Fruit fly (Drosophila melanogaster) whole organism, embryonic: ENCODE results near the gene tws.

Experiments
- CG3163 ChIP-seq: fragments of 200-800 bp; sonication (Bioruptor generic); optimal IDR thresholded peaks from 3 replicates; lab custom pipeline; 2016; ENCODE audit warnings: missing biosample characterization, missing genetic modification characterization
- Dad ChIP-seq: fragments of 200-800 bp; sonication (Bioruptor generic); optimal IDR thresholded peaks from 3 replicates; lab custom pipeline; 2016; ENCODE audit warnings: missing biosample characterization, missing genetic modification characterization
- ab ChIP-seq: fragments of 200-800 bp; sonication (Bioruptor generic); optimal IDR thresholded peaks from 2 replicates; lab custom pipeline; 2016; ENCODE audit warnings: missing biosample characterization, missing genetic modification characterization
- ara ChIP-seq: fragments of 200-800 bp; sonication (Bioruptor generic); IDR thresholded peaks from 2 replicates; pipeline ENCODE4 v1.3.6; 2022; ENCODE audit warnings: missing biosample characterization, missing genetic modification characterization
- usp ChIP-seq: fragments of >200 bp; optimal IDR thresholded peaks from 2 replicates; lab custom pipeline; 2017; ENCODE audit warnings: missing biosample characterization, missing genetic modification characterization

DNA sequence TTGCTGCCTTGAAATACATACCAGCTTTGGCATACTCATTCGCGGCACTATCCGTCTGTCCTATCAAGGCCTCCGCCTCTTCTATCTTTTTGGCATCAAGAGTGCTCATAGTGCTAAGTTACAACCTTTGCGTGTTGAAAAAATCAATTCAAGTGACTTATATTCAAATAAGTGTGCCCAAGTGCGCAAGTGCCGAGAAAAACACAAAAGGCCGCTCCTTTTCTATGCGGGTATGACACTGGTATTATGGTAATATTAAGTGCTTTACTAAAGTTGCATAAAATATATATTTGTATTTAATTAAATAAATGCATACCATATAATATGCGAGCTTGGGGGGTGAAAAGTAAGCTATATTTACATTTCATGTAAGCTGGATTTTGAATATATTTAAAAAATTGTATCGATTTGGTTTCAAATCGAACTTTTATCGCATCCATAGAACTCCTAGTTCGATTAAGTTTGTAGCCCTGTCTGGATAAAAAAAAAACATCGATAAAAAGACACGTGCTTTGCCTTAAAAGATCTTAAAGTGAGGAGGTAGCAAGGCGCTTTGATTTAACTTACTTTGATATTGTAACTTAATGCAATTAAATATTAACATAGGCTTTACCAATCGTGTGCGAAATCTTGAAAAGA, 18.2 kb downstream of the tws start, which contains the start of the genes gammaSnap2 and ATPsynepsilonL:
- no peak for TF ChIP-seq usp
- no peak for TF ChIP-seq Dad
- TF ChIP-seq CG3163 (GFP tag; lab: Kevin White, UChicago): no peak
- TF ChIP-seq ab (GFP tag; lab: Kevin White, UChicago): no peak
- no peak for TF ChIP-seq ara
